Fruit fly (Drosophila melanogaster): ENCODE measurements around the gene TwdlG.
A peak's percentile ranks its signal among the peaks of the same experiment; 100 is the strongest.

TwdlG gene

dm6 chr3R:4254408-4254807, 3.3 kb upstream of the TwdlG start, which contains the start of gene TwdlV:
Gene TwdlV (plus strand): TSS chr3R:4254708.
- no peak for TF ChIP-seq zfh1 (GFP tag; IDR thresholded peaks at IDR 0.05)
- no peak for TF ChIP-seq D19B (GFP tag; optimal IDR thresholded peaks at IDR 0.05)
- TF ChIP-seq bigmax (GFP tag; optimal IDR thresholded peaks at IDR 0.05): no peak
- no peak for TF ChIP-seq sc (optimal IDR thresholded peaks at IDR 0.05)
- no peak for TF ChIP-seq sc (GFP tag; optimal IDR thresholded peaks at IDR 0.05)
- TF ChIP-seq CG15696 (tag; optimal IDR thresholded peaks at IDR 0.05): no peak
- TF ChIP-seq CG30403 (GFP tag; optimal IDR thresholded peaks at IDR 0.05): no peak
- no peak for TF ChIP-seq Rfx (GFP tag; IDR thresholded peaks at IDR 0.05)
- TF ChIP-seq fru (optimal IDR thresholded peaks at IDR 0.05): no peak

- TF ChIP-seq NfI (GFP tag; optimal IDR thresholded peaks at IDR 0.05): no peak
These were observed 1.8 kb upstream of the TwdlG start, which contains the start of gene CG14644 for dm6 chr3R:4252943-4253342. Gene CG14644 (minus strand): TSS chr3R:4253043.

- TF ChIP-seq MTF-1 (GFP tag; optimal IDR thresholded peaks at IDR 0.05; ENCODE audit: borderline replicate concordance) (no peak), vvl (GFP tag; IDR thresholded peaks at IDR 0.05) (peak; percentile 66; the same call in 1 of the 2 replicates), Blimp-1 (GFP tag; optimal IDR thresholded peaks at IDR 0.05) (peak; percentile 83), CG9876 (GFP tag; optimal IDR thresholded peaks at IDR 0.05) (no peak), schlank (tag; optimal IDR thresholded peaks at IDR 0.05) (no peak), chinmo (GFP tag; IDR thresholded peaks at IDR 0.05; ENCODE audit: partially characterized antibody) (0 out of 4 replicates have a peak, but pooled peaks have one; percentile 57), Ets65A (GFP tag) (peak; percentile 25), CG12769 (tag; optimal IDR thresholded peaks at IDR 0.05) (peak; percentile 74)
These were observed 1.2 kb downstream of the TwdlG start for dm6 chr3R:4249947-4250346.

- TF ChIP-seq Pdp1 (GFP tag; optimal IDR thresholded peaks at IDR 0.05) (peak in 1 of 2 experiments; percentile 7), vvl (GFP tag; IDR thresholded peaks at IDR 0.05) (peak; percentile 58; the same call in 1 of the 2 replicates), CG1602 (GFP tag; optimal IDR thresholded peaks at IDR 0.05) (no peak), oc (tag; optimal IDR thresholded peaks at IDR 0.05) (peak; percentile 67), zen2 (GFP tag; IDR thresholded peaks at IDR 0.05; ENCODE audit: partially characterized antibody) (no peak), CG7987 (GFP tag; optimal IDR thresholded peaks at IDR 0.05) (no peak), abd-A (tag; optimal IDR thresholded peaks at IDR 0.05) (peak; percentile 25), E2f1 (GFP tag; IDR thresholded peaks at IDR 0.05) (no peak)
These were observed 4.5 kb downstream of the TwdlG start, which contains the start of gene TwdlF for dm6 chr3R:4246578-4247070. Gene TwdlF (plus strand): TSS chr3R:4247020.

- TF ChIP-seq jigr1 (GFP tag; IDR thresholded peaks at IDR 0.05) (no peak), phol (tag; optimal IDR thresholded peaks at IDR 0.05) (peak; percentile 7), Hey (tag; optimal IDR thresholded peaks at IDR 0.05) (no peak), B-H2 (GFP tag; optimal IDR thresholded peaks at IDR 0.05) (no peak), CoRest (tag; optimal IDR thresholded peaks at IDR 0.05) (peak; percentile 17), CG2678 (tag; optimal IDR thresholded peaks at IDR 0.05) (peak; percentile 53), pan (optimal IDR thresholded peaks at IDR 0.05) (no peak), pan (GFP tag; optimal IDR thresholded peaks at IDR 0.05 in 1 of 2, IDR thresholded peaks at IDR 0.05 in 1 of 2) (peak in 1 of 2 experiments; percentile 28), Gug (GFP tag; IDR thresholded peaks at IDR 0.05) (no peak), CG30403 (GFP tag; optimal IDR thresholded peaks at IDR 0.05) (peak; percentile 9), nau (GFP tag; optimal IDR thresholded peaks at IDR 0.05) (no peak), Sox102F (GFP tag; optimal IDR thresholded peaks at IDR 0.05) (peak; percentile 51), abd-A (tag; optimal IDR thresholded peaks at IDR 0.05) (peak; percentile 13), lilli (GFP tag; optimal IDR thresholded peaks at IDR 0.05) (peak; percentile 4), Sin3A (optimal IDR thresholded peaks at IDR 0.05) (no peak), HLH54F (GFP tag; optimal IDR thresholded peaks at IDR 0.05) (no peak), CG4617 (GFP tag; optimal IDR thresholded peaks at IDR 0.05; ENCODE audit: borderline replicate concordance) (no peak), onecut (GFP tag; IDR thresholded peaks at IDR 0.05) (peak; percentile 89), CG32532 (GFP tag; IDR thresholded peaks at IDR 0.05) (peak; percentile 37; the same call in 1 of the 2 replicates)
These were observed 7.8 kb downstream of the TwdlG start, which contains the start of gene CG34305 for dm6 chr3R:4243096-4243940. Gene CG34305 (minus strand): TSS chr3R:4243146.

Measured in whole organism, embryonic.